Fruit fly (Drosophila melanogaster): Measurements from ENCODE around the gene CG3744.

CG3744 gene

DNA sequence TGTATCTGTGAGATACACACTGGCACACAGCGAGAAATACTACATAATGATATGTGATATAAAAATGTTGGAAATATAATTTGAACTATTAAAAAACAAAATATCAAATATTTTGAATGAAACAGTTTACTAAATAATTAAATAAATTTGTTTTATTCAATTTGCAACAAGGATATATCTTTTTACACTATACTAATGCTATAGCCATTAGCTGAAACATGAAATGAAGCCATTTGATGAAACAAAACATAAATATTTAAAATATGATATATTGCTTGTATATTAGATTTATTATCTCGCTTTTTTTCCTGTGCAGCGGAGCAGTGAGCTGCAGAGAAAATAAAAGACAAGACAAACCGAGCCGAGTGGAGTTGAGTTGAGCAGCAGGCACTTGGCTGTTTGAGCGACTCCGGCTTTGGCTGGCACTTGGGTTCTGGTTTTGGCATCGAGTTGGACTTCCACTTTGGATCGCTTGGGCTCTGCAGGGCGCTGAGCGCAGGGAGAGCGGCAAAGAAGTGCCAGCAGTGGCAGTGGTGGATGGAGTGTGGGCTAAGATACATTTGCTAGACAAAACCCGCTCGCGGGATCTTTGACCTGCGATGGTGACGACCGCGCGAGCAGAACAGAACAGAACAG is 17.0 kb upstream of the CG3744 start (continued):
- TF ChIP-seq lilli (GFP tag; optimal IDR thresholded peaks at IDR 0.05) (peak; percentile 17), CG8924 (tag; optimal IDR thresholded peaks at IDR 0.05) (peak; percentile 94), CG15269 (tag; optimal IDR thresholded peaks at IDR 0.05) (peak; percentile 86), CG30431 (GFP tag; optimal IDR thresholded peaks at IDR 0.05) (peak; percentile 18), vfl (GFP tag; optimal IDR thresholded peaks at IDR 0.05) (no peak), Dbx (GFP tag; IDR thresholded peaks at IDR 0.05) (0 out of 3 replicates have a peak, but pooled peaks have one; percentile 53), ro (GFP tag; IDR thresholded peaks at IDR 0.05) (no peak; the same call in 1 of the 2 replicates), CG13624 (GFP tag; optimal IDR thresholded peaks at IDR 0.05) (no peak), Nf-YA (GFP tag; IDR thresholded peaks at IDR 0.05) (peak; percentile 57; the same call in 1 of the 2 replicates), tio (GFP tag; optimal IDR thresholded peaks at IDR 0.05) (no peak), CG15514 (GFP tag; optimal IDR thresholded peaks at IDR 0.05) (no peak), CG9215 (GFP tag; IDR thresholded peaks at IDR 0.05) (peak; percentile 57), cad (GFP tag; optimal IDR thresholded peaks at IDR 0.05) (no peak), btn (GFP tag; optimal IDR thresholded peaks at IDR 0.05) (no peak), nmo (GFP tag; optimal IDR thresholded peaks at IDR 0.05) (peak; percentile 95), gcm2 (GFP tag; optimal IDR thresholded peaks at IDR 0.05) (no peak), CG1647 (GFP tag; optimal IDR thresholded peaks at IDR 0.05) (no peak), CG6813 (GFP tag; optimal IDR thresholded peaks at IDR 0.05) (peak; percentile 58), H15 (GFP tag; IDR thresholded peaks at IDR 0.05) (peak; percentile 28; the same call in 1 of the 3 replicates), CG14050 (GFP tag; IDR thresholded peaks at IDR 0.05) (no peak), wek (GFP tag; optimal IDR thresholded peaks at IDR 0.05) (no peak), croc (GFP tag; conservative IDR thresholded peaks at IDR 0.05) (peak; percentile 74), HHEX (GFP tag; optimal IDR thresholded peaks at IDR 0.05) (peak; percentile 73), CG8765 (GFP tag; IDR thresholded peaks at IDR 0.05) (0 out of 2 replicates have a peak, but pooled peaks have one; percentile 19), ac (GFP tag; optimal IDR thresholded peaks at IDR 0.05) (peak; percentile 6), ara (GFP tag; IDR thresholded peaks at IDR 0.05) (peak; percentile 65), fd102C (GFP tag; optimal IDR thresholded peaks at IDR 0.05) (no peak), fd3F (GFP tag; optimal IDR thresholded peaks at IDR 0.05) (peak; percentile 45), Meics (GFP tag; optimal IDR thresholded peaks at IDR 0.05) (peak; percentile 82), Deaf1 (tag; optimal IDR thresholded peaks at IDR 0.05) (peak; percentile 69), seq (GFP tag; IDR thresholded peaks at IDR 0.05) (0 out of 2 replicates have a peak, but pooled peaks have one; percentile 45), sna (GFP tag; IDR thresholded peaks at IDR 0.05; ENCODE audit: partially characterized antibody) (no peak), CG12299 (tag; optimal IDR thresholded peaks at IDR 0.05) (peak; percentile 75), row (GFP tag; IDR thresholded peaks at IDR 0.05) (peak; percentile 78), org-1 (GFP tag; optimal IDR thresholded peaks at IDR 0.05) (peak; percentile 66), HLH54F (GFP tag; optimal IDR thresholded peaks at IDR 0.05) (no peak), Dad (GFP tag; optimal IDR thresholded peaks at IDR 0.05) (no peak), CG6175 (GFP tag; IDR thresholded peaks at IDR 0.05) (no peak), CG8944 (GFP tag; optimal IDR thresholded peaks at IDR 0.05) (no peak), ATbp (GFP tag; optimal IDR thresholded peaks at IDR 0.05) (peak; percentile 52), CG8281 (tag; optimal IDR thresholded peaks at IDR 0.05) (peak; percentile 58), CG3281 (GFP tag; optimal IDR thresholded peaks at IDR 0.05) (peak; percentile 69), Hr3 (GFP tag; optimal IDR thresholded peaks at IDR 0.05) (peak; percentile 72), rib (GFP tag; IDR thresholded peaks at IDR 0.05) (no peak), unc-4 (GFP tag; IDR thresholded peaks at IDR 0.05; ENCODE audit: partially characterized antibody) (no peak), CG3163 (GFP tag; optimal IDR thresholded peaks at IDR 0.05) (no peak), Sin3A (optimal IDR thresholded peaks at IDR 0.05) (no peak), CG31365 (tag; optimal IDR thresholded peaks at IDR 0.05) (no peak), bbx (GFP tag; IDR thresholded peaks at IDR 0.05; ENCODE audit: partially characterized antibody) (no peak), Dll (GFP tag; IDR thresholded peaks at IDR 0.05; ENCODE audit: partially characterized antibody) (no peak)

All from whole organism, embryonic.